Worm (Caenorhabditis elegans) whole organism, L1 larva: ENCODE data around the gene F15B9.11.
A peak's percentile ranks its signal among the peaks of the same experiment; 100 is the strongest.

Experiments used
- C16A3.4 ChIP-seq: fragments of 150-350 bp; optimal IDR thresholded peaks from 2 replicates; lab custom pipeline; 2014; ENCODE audit warnings: missing biosample characterization, missing genetic modification characterization
- C34B4.2 ChIP-seq: sonication (generic microtip); optimal IDR thresholded peaks from 2 replicates; lab custom pipeline; 2017; ENCODE audit warnings: mild to moderate bottlenecking, missing genetic modification characterization, missing compliant biosample characterization
- alr-1 ChIP-seq: fragments of 200-800 bp; sonication (Bioruptor generic); optimal IDR thresholded peaks from 2 replicates; lab custom pipeline; 2018; ENCODE audit warnings: borderline replicate concordance, mild to moderate bottlenecking, missing genetic modification characterization, missing compliant biosample characterization
- aly-2 ChIP-seq: fragments of 150-350 bp; optimal IDR thresholded peaks from 2 replicates; lab custom pipeline; 2014; ENCODE audit warnings: missing biosample characterization, missing genetic modification characterization
- ama-1 ChIP-seq: fragments of 150-350 bp; optimal IDR thresholded peaks from 2 replicates; lab custom pipeline; 2014
- blmp-1 ChIP-seq: fragments of 150-350 bp; optimal IDR thresholded peaks from 2 replicates; lab custom pipeline; 2014; ENCODE audit warnings: missing biosample characterization, missing genetic modification characterization
- ceh-63 ChIP-seq: fragments of 200-800 bp; sonication (Bioruptor generic); optimal IDR thresholded peaks from 2 replicates; lab custom pipeline; 2018; ENCODE audit warnings: mild to moderate bottlenecking, missing genetic modification characterization, missing compliant biosample characterization
- ceh-90 ChIP-seq: sonication (generic microtip); optimal IDR thresholded peaks from 2 replicates; lab custom pipeline; 2016; ENCODE audit warnings: missing genetic modification characterization, missing compliant biosample characterization
- dsc-1 ChIP-seq: sonication (generic microtip); optimal IDR thresholded peaks from 2 replicates; lab custom pipeline; 2016; ENCODE audit warnings: mild to moderate bottlenecking, missing genetic modification characterization, missing compliant biosample characterization
- efl-1 ChIP-seq, 4 experiments: fragments of 150-350 bp; optimal IDR thresholded peaks in 3 of 4; peaks in 1 of 4; 1 replicate in 1 of 4; 2 replicates in 3 of 4; lab custom pipeline; 2014; ENCODE audit warnings: missing biosample characterization in 2 of 4, missing genetic modification characterization in 2 of 4, missing genetic modification reagents in 2 of 4
- egl-13 ChIP-seq: sonication (generic microtip); optimal IDR thresholded peaks from 2 replicates; lab custom pipeline; 2016; ENCODE audit warnings: missing genotype, missing genetic modification reagents, missing genetic modification characterization, missing compliant biosample characterization
- egl-27 ChIP-seq, 2 experiments: fragments of 150-350 bp in 1 of 2; sonication (generic microtip); optimal IDR thresholded peaks; 3 replicates each; lab custom pipeline; 2017 to 2018; ENCODE audit warnings: missing biosample characterization in 2 of 2, missing genetic modification characterization in 2 of 2, missing genetic modification reagents in 2 of 2
- elt-2 ChIP-seq: sonication (generic microtip); optimal IDR thresholded peaks from 2 replicates; lab custom pipeline; 2016; ENCODE audit warnings: missing genetic modification characterization, mild to moderate bottlenecking, inconsistent platforms, missing compliant biosample characterization, missing genetic modification reagents
- elt-3 ChIP-seq, 6 experiments: fragments of 150-350 bp in 1 of 6; sonication (generic microtip); optimal IDR thresholded peaks; 2 replicates each; lab custom pipeline; 2017 to 2018; ENCODE audit warnings: missing biosample characterization in 6 of 6, missing genetic modification characterization in 6 of 6, inconsistent platforms in 1 of 6
- ets-5 ChIP-seq: fragments of 200-800 bp; sonication (Bioruptor generic); IDR thresholded peaks from 2 replicates; pipeline ENCODE4 v1.3.6; 2022; ENCODE audit warnings: missing genetic modification characterization, missing compliant biosample characterization
- fkh-10 ChIP-seq: sonication (generic microtip); optimal IDR thresholded peaks from 2 replicates; lab custom pipeline; 2017; ENCODE audit warnings: missing biosample characterization, missing genetic modification reagents, missing genetic modification characterization
- fos-1 ChIP-seq: fragments of 150-350 bp; optimal IDR thresholded peaks from 2 replicates; lab custom pipeline; 2014; ENCODE audit warnings: missing biosample characterization, missing genetic modification characterization
- hlh-17 ChIP-seq: fragments of 200-800 bp; sonication (Bioruptor generic); optimal IDR thresholded peaks from 2 replicates; lab custom pipeline; 2018; ENCODE audit warnings: missing genetic modification characterization, mild to moderate bottlenecking, missing compliant biosample characterization, moderate library complexity, borderline replicate concordance
- hlh-4 ChIP-seq: sonication (generic microtip); optimal IDR thresholded peaks from 2 replicates; lab custom pipeline; 2016; ENCODE audit warnings: mild to moderate bottlenecking, missing genetic modification characterization, missing compliant biosample characterization
- hpl-2 ChIP-seq: fragments of 150-350 bp; optimal IDR thresholded peaks from 2 replicates; lab custom pipeline; 2014; ENCODE audit warnings: missing biosample characterization, missing genetic modification reagents, missing genetic modification characterization
- isw-1 ChIP-seq: fragments of 200-800 bp; sonication (Bioruptor generic); IDR thresholded peaks from 2 replicates; pipeline ENCODE4 v1.3.6; 2022; ENCODE audit warnings: missing genetic modification characterization, missing compliant biosample characterization
- lin-13 ChIP-seq: fragments of 150-350 bp; optimal IDR thresholded peaks from 2 replicates; lab custom pipeline; 2014; ENCODE audit warnings: missing biosample characterization, missing genetic modification reagents, missing genetic modification characterization
- lin-35 ChIP-seq, 2 experiments: fragments of 150-350 bp; optimal IDR thresholded peaks; 2 replicates each; lab custom pipeline; 2014; ENCODE audit warnings: missing biosample characterization in 2 of 2, missing genetic modification characterization in 2 of 2, missing genetic modification reagents in 2 of 2
- lin-39 ChIP-seq: fragments of 150-350 bp; optimal IDR thresholded peaks from 2 replicates; lab custom pipeline; 2014; ENCODE audit warnings: missing biosample characterization, missing genetic modification reagents, missing genetic modification characterization
- lsy-2 ChIP-seq, 2 experiments: fragments of 150-350 bp; optimal IDR thresholded peaks; 2 replicates each; lab custom pipeline; 2014; ENCODE audit warnings: missing biosample characterization in 2 of 2, missing genetic modification characterization in 2 of 2
- mab-9 ChIP-seq: fragments of 200-800 bp; sonication (Bioruptor generic); IDR thresholded peaks from 2 replicates; pipeline ENCODE4 v1.3.6; 2022; ENCODE audit warnings: missing genetic modification reagents, missing genetic modification characterization, missing compliant biosample characterization
- mep-1 ChIP-seq: fragments of 150-350 bp; optimal IDR thresholded peaks from 2 replicates; lab custom pipeline; 2014; ENCODE audit warnings: missing biosample characterization, missing genetic modification characterization
- nhr-20 ChIP-seq: sonication (generic microtip); optimal IDR thresholded peaks from 2 replicates; lab custom pipeline; 2016; ENCODE audit warnings: mild to moderate bottlenecking, missing genetic modification characterization, missing compliant biosample characterization
- nhr-47 ChIP-seq: sonication (generic microtip); optimal IDR thresholded peaks from 2 replicates; lab custom pipeline; 2016; ENCODE audit warnings: mild to moderate bottlenecking, missing genetic modification characterization, moderate library complexity, missing compliant biosample characterization
- nhr-77 ChIP-seq: fragments of 150-350 bp; optimal IDR thresholded peaks from 2 replicates; lab custom pipeline; 2014; ENCODE audit warnings: missing biosample characterization, missing genetic modification characterization
- nhr-85 ChIP-seq: sonication (generic microtip); peaks from one replicate; lab custom pipeline; 2016; ENCODE audit warnings: missing genetic modification characterization, inconsistent platforms, missing compliant biosample characterization
- rnt-1 ChIP-seq: sonication (generic microtip); optimal IDR thresholded peaks from 2 replicates; lab custom pipeline; 2016; ENCODE audit warnings: mild to moderate bottlenecking, missing genetic modification characterization, moderate library complexity, missing compliant biosample characterization
- skn-1 ChIP-seq: fragments of 150-350 bp; optimal IDR thresholded peaks from 2 replicates; lab custom pipeline; 2014; ENCODE audit warnings: missing biosample characterization, missing genetic modification characterization
- sox-4 ChIP-seq: sonication (generic microtip); optimal IDR thresholded peaks from 2 replicates; lab custom pipeline; 2016; ENCODE audit warnings: missing genetic modification characterization, missing compliant biosample characterization
- sptf-1 ChIP-seq: fragments of 150-350 bp; optimal IDR thresholded peaks from 2 replicates; lab custom pipeline; 2014; ENCODE audit warnings: missing biosample characterization, missing genetic modification characterization
- unc-130 ChIP-seq: fragments of 150-350 bp; optimal IDR thresholded peaks from 2 replicates; lab custom pipeline; 2017; ENCODE audit warnings: missing biosample characterization, missing genetic modification characterization, inconsistent platforms
- unc-62 ChIP-seq: fragments of 150-350 bp; optimal IDR thresholded peaks from 2 replicates; lab custom pipeline; 2014; ENCODE audit warnings: missing biosample characterization, missing genetic modification reagents, missing genetic modification characterization
- unc-86 ChIP-seq: sonication (generic microtip); optimal IDR thresholded peaks from 2 replicates; lab custom pipeline; 2016; ENCODE audit warnings: missing genetic modification characterization, missing compliant biosample characterization
- ztf-4 ChIP-seq: fragments of 150-350 bp; optimal IDR thresholded peaks from 2 replicates; lab custom pipeline; 2014; ENCODE audit warnings: missing biosample characterization, missing genetic modification characterization

F15B9.11 gene

ce11 chrV:13003378-13003777 is 10.7 kb upstream of the F15B9.11 start (continued):
- TF ChIP-seq lin-13 (GFP tag; lab: Kevin White, UChicago) (peak; percentile 43), fkh-10 (GFP tag; lab: Kevin White, UChicago) (peak; percentile 14), sox-4 (tag; lab: Kevin White, UChicago) (no peak), lsy-2 (tag; optimal IDR thresholded peaks at IDR 0.05; lab: Kevin White, UChicago) (peak; percentile 47 to 70), rnt-1 (peak; percentile 75), hlh-4 (tag; lab: Kevin White, UChicago) (no peak), sptf-1 (no peak), mep-1 (tag; lab: Kevin White, UChicago) (peak; percentile 67), lin-39 (no peak), blmp-1 (tag; lab: Kevin White, UChicago) (peak; percentile 18), ama-1 (lab: Kevin White, UChicago) (no peak), mab-9 (GFP tag; lab: Robert Waterston, UW) (no peak)

DNA sequence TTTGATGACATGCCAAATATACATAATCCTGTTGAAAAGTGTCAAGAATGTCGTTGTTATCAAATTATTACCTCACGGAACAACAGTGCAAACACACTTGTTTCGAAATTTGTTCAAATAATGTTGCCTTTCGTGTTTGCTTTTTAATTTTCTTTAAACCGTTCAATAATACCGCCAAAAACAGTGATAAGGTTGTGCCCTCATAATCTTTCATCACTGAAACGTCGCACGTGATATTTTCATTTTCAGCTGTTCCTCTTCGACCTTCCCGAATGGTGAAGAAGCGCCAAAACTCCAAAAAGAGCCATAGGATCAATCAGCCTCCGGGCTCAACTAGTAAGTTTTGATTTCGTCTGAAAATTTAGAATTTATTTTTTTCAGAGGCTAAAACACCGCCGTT is 9.4 kb upstream of the F15B9.11 start, which contains the start of gene inft-2:
inft-2 (plus strand) TSS at position 248 of the 400 bp plus-strand sequence.
- TF ChIP-seq nhr-77 (tag; lab: Kevin White, UChicago) (no peak), C16A3.4 (no peak), alr-1 (no peak), elt-2 (tag; lab: Kevin White, UChicago) (peak; percentile 25), hlh-17 (GFP tag; lab: Kevin White, UChicago) (no peak), ets-5 (GFP tag; lab: Robert Waterston, UW) (no peak), nhr-20 (no peak), elt-3 (tag; optimal IDR thresholded peaks at IDR 0.05; lab: Kevin White, UChicago) (no peak), unc-86 (tag; lab: Kevin White, UChicago) (no peak), hpl-2 (GFP tag; lab: Kevin White, UChicago) (no peak), efl-1 (optimal IDR thresholded peaks at IDR 0.05; lab: Kevin White, UChicago) (no peak), efl-1 (GFP tag; optimal IDR thresholded peaks at IDR 0.05 in 1 of 2; lab: Kevin White, UChicago) (peak in 1 of 2 experiments; percentile 52)
- TF ChIP-seq, all 84 proteins: peak for 2

DNA sequence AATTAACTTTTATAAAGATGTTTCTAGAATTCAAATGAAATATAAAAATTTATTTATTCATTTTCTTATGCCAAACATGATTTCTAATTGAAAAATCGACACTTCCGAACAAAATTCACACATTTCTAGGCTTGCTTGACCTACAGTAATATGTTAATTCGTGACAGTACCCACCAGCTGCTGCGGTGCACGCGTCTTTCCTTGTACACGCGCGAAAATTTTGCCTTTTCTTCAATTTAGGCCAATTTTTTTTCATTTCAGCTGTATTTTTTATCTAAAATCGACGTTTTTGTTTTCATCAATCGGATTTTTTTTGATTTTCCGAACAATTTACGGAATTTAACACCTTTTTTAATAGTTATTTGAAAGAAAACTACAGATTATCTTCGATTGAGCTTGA is 7.4 kb upstream of the F15B9.11 start:
- TF ChIP-seq efl-1 (optimal IDR thresholded peaks at IDR 0.05; lab: Kevin White, UChicago) (no peak), efl-1 (GFP tag; optimal IDR thresholded peaks at IDR 0.05 in 1 of 2; lab: Kevin White, UChicago) (no peak), ceh-90 (tag; lab: Kevin White, UChicago) (no peak)

- TF ChIP-seq fos-1 (no peak), C34B4.2 (tag; lab: Kevin White, UChicago) (no peak), aly-2 (tag; lab: Kevin White, UChicago) (no peak), ceh-90 (tag; lab: Kevin White, UChicago) (no peak), nhr-47 (tag; lab: Kevin White, UChicago) (no peak), C16A3.4 (no peak), unc-86 (tag; lab: Kevin White, UChicago) (no peak), egl-27 (tag; optimal IDR thresholded peaks at IDR 0.05; lab: Kevin White, UChicago) (no peak), egl-13 (tag; lab: Kevin White, UChicago) (no peak), lin-35 (GFP tag; optimal IDR thresholded peaks at IDR 0.05; lab: Kevin White, UChicago) (no peak), ztf-4 (tag; lab: Kevin White, UChicago) (no peak), ceh-63 (GFP tag; lab: Kevin White, UChicago) (no peak), dsc-1 (no peak), lin-39 (no peak), unc-130 (tag; lab: Kevin White, UChicago) (no peak), unc-62 (GFP tag; lab: Kevin White, UChicago) (no peak), skn-1 (tag; lab: Kevin White, UChicago) (no peak), nhr-85 (no peak), isw-1 (GFP tag; lab: Robert Waterston, UW) (no peak)
Observed at ce11 chrV:12999559-12999958, 6.9 kb upstream of the F15B9.11 start, which contains the start of gene far-4. TSS of gene far-4 (minus strand) at chrV:12999659.
